Worm (Caenorhabditis elegans): ENCODE results near the gene hpo-30.

ce11 chrV:12303453-12304077 is 6.6 kb downstream of the hpo-30 start:
- peak; percentile 100 for TF ChIP-seq flt-1 (GFP tag; IDR thresholded peaks at IDR 0.05)
- TF ChIP-seq med-1 (GFP tag; optimal IDR thresholded peaks at IDR 0.05; ENCODE audit: insufficient read depth) = peak; percentile 94
- peak; percentile 99 for TF ChIP-seq ztf-23 (GFP tag; IDR thresholded peaks at IDR 0.05)

Data from whole organism, midembryonic.